Worm (Caenorhabditis elegans) whole organism, L4/young adult: ENCODE results near the gene Y75B7B.1.

Source experiments
- W03F9.2 ChIP-seq: fragments of 150-350 bp; optimal IDR thresholded peaks from 2 replicates; lab custom pipeline; 2014; ENCODE audit warnings: missing biosample characterization, missing genetic modification characterization
- him-1 ChIP-seq: sonication (generic microtip); optimal IDR thresholded peaks from 2 replicates; lab custom pipeline; 2016; ENCODE audit warnings: missing genotype, missing genetic modification reagents, missing genetic modification characterization, missing compliant biosample characterization

DNA sequence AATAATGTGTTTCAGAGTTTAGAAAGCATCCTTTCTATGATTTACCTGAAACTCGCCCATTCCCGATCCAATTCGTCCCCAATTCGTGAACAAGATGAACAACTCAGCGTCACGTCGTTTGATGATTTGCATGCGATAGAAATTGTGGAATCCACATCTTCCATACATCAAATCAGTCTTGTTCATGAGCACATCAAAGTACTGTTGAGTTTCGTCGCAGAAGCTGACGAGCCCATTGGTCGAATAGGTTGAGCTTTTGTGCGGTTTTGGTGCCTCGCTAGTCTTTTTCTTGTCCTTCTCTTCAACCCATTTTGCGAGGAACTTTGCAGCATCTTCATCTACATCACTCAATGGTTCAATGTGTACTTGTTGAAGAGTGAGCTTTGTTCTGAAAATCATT lies 7.2 kb downstream of the Y75B7B.1 start:
- TF ChIP-seq him-1 (no peak), W03F9.2 (tag; lab: Kevin White, UChicago) (no peak)
